Worm (Caenorhabditis elegans): ENCODE data around the gene hut-1.

DNA sequence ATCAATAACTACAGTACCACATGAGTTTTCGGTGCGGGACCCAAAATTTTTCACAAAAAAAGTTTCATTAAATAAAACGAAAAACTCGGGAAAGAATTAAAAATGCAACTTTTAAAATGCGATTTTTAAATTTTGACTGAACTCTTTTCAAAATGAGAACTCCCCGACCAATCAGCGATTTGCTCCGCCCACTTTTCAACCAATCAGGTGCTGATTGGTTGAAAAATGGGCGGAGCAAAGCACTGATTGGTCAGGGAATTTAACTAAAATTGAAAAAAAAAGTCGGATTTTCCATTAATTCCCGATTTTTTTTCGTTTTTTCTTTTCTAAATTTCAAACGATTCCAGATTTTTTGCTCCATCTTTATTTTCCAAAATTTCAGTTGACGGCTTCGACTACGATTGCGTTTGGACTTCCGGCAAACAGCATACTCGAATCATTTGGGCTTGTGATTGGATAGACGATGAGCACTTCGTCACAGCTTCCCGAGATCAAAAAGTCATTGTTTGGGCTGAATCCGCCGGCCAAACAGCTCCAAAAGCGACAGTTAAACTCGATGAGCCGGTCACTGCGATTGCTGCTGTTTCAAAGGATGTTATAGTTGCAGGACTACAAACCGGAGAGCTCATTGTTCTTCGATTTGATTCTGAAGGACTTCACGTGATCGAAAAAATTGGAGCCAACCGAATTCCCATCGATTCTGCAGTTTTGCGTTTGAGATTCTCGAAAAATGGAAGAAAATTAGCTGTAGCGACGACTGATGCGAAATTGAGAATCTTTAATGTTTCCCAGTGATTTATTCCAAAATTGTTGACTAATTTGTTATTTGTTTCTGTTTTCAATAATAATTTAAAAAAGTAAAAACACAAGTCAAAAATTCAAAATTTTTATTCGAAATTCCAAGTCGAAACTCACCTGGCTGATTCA, 25.7 kb upstream of the hut-1 start:
- TF ChIP-seq ZK546.5 (tag; optimal IDR thresholded peaks at IDR 0.05) (no peak), unc-130 (GFP tag; optimal IDR thresholded peaks at IDR 0.05) (no peak), dmd-6 (GFP tag; IDR thresholded peaks at IDR 0.05) (no peak), daf-12 (tag; optimal IDR thresholded peaks at IDR 0.05) (no peak), jun-1 (tag; optimal IDR thresholded peaks at IDR 0.05) (no peak)

All from whole organism, L4 larva.